Worm (Caenorhabditis elegans) whole organism, young adult: ENCODE data around the gene chw-1.

Source experiments
- F23B12.7 ChIP-seq: sonication (generic microtip); optimal IDR thresholded peaks from 2 replicates; lab custom pipeline; 2017; ENCODE audit warnings: missing genetic modification characterization, mild to moderate bottlenecking, missing compliant biosample characterization, antibody characterized with exemption, moderate library complexity; ENCODE audit not compliant: insufficient read depth
- K12H6.12 ChIP-seq: fragments of 200-800 bp; sonication (Bioruptor generic); optimal IDR thresholded peaks from 2 replicates; lab custom pipeline; 2018; ENCODE audit warnings: mild to moderate bottlenecking, missing genetic modification characterization, missing compliant biosample characterization
- ama-1 ChIP-seq, 3 experiments: fragments of 150-350 bp in 1 of 3; sonication (generic microtip) in 2 of 3; optimal IDR thresholded peaks; 2 replicates each; lab custom pipeline; 2014 to 2018; ENCODE audit warnings: missing biosample characterization in 2 of 3, missing genetic modification characterization in 2 of 3, missing genetic modification reagents in 2 of 3
- ceh-27 ChIP-seq: fragments of 200-800 bp; sonication (Bioruptor generic); optimal IDR thresholded peaks from 2 replicates; lab custom pipeline; 2018; ENCODE audit warnings: mild to moderate bottlenecking, missing genetic modification characterization, moderate library complexity, missing compliant biosample characterization
- dpl-1 ChIP-seq: fragments of 150-350 bp; optimal IDR thresholded peaks from 2 replicates; lab custom pipeline; 2014; ENCODE audit warnings: missing biosample characterization, missing genetic modification reagents, missing genetic modification characterization
- fkh-3 ChIP-seq: sonication (generic microtip); optimal IDR thresholded peaks from 2 replicates; lab custom pipeline; 2016; ENCODE audit warnings: mild to moderate bottlenecking, missing genetic modification characterization, missing compliant biosample characterization
- hlh-12 ChIP-seq: sonication (generic microtip); optimal IDR thresholded peaks from 2 replicates; lab custom pipeline; 2016; ENCODE audit warnings: missing genetic modification characterization, missing compliant biosample characterization
- let-526 ChIP-seq: fragments of 200-800 bp; sonication (Bioruptor generic); IDR thresholded peaks from 2 replicates; pipeline ENCODE4 v1.3.6; 2022; ENCODE audit warnings: missing genetic modification reagents, missing genetic modification characterization, missing compliant biosample characterization
- unc-130 ChIP-seq: sonication (generic microtip); optimal IDR thresholded peaks from 2 replicates; lab custom pipeline; 2016; ENCODE audit warnings: missing genetic modification reagents, missing genetic modification characterization, missing compliant biosample characterization
- ztf-22 ChIP-seq: fragments of 200-800 bp; sonication (Bioruptor generic); optimal IDR thresholded peaks from 2 replicates; lab custom pipeline; 2018; ENCODE audit warnings: mild to moderate bottlenecking, missing genetic modification characterization, moderate library complexity, missing compliant biosample characterization

DNA sequence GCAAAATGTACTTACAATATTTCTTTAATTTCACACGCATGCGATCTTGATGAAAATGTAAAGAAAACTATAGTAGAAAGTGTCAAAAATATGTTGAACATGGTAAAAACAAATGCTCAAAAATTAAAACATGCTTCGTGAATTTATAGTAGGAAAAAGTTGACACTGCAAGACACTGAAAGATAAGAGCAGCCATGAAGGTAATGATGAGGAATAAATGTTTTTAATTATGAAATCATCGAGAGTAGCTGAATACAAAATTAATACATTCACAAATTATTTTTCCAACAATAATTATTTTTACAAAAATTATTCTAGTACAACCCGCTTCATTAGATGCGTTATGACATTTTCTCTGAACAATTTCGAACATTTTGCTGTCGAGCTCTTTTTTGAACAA is 45.2 kb upstream of the chw-1 start, which contains the start of gene F15H10.10:
- TF ChIP-seq dpl-1 (no peak), ztf-22 (no peak), ama-1 (optimal IDR thresholded peaks at IDR 0.05; lab: Kevin White, UChicago) (no peak), ama-1 (GFP tag; optimal IDR thresholded peaks at IDR 0.05; lab: Kevin White, UChicago) (no peak), K12H6.12 (tag; lab: Kevin White, UChicago) (no peak), hlh-12 (tag; lab: Kevin White, UChicago) (no peak), F23B12.7 (tag; lab: Kevin White, UChicago) (no peak), let-526 (no peak), fkh-3 (tag; lab: Kevin White, UChicago) (no peak), unc-130 (GFP tag; lab: Kevin White, UChicago) (no peak), ceh-27 (GFP tag; lab: Kevin White, UChicago) (no peak)
